Fruit fly (Drosophila melanogaster) whole organism, embryonic: ENCODE data around the gene Hap40.

ENCODE experiments used
- ATbp ChIP-seq: fragments of 200-800 bp; sonication (Bioruptor generic); optimal IDR thresholded peaks from 2 replicates; lab custom pipeline; 2017; ENCODE audit warnings: missing biosample characterization, mild to moderate bottlenecking, missing genetic modification characterization, missing genetic modification reagents
- Asciz ChIP-seq: fragments of 200-800 bp; sonication (Bioruptor generic); optimal IDR thresholded peaks from 2 replicates; lab custom pipeline; 2017; ENCODE audit warnings: missing biosample characterization, mild to moderate bottlenecking, missing genetic modification characterization, missing genetic modification reagents
- Awh ChIP-seq: fragments of 200-800 bp; sonication (Bioruptor generic); IDR thresholded peaks from 2 replicates; pipeline ENCODE4, ENCODE4 v1.3.6; 2022; ENCODE audit warnings: missing biosample characterization, missing genetic modification characterization
- C15 ChIP-seq: fragments of 200-800 bp; sonication (Bioruptor generic); IDR thresholded peaks from 3 replicates; pipeline ENCODE4 v1.3.6; 2022; ENCODE audit warnings: missing biosample characterization, missing genetic modification characterization
- CG10462 ChIP-seq: fragments of 200-800 bp; sonication (Bioruptor generic); optimal IDR thresholded peaks from 2 replicates; lab custom pipeline; 2016; ENCODE audit warnings: missing biosample characterization, missing genetic modification characterization
- CG10959 ChIP-seq: fragments of 200-800 bp; sonication (Bioruptor generic); IDR thresholded peaks from 2 replicates; pipeline ENCODE4 v1.3.6; 2022; ENCODE audit warnings: missing biosample characterization, missing genetic modification characterization
- CG11085 ChIP-seq: fragments of 200-800 bp; sonication (Bioruptor generic); IDR thresholded peaks from 2 replicates; pipeline ENCODE4 v1.3.6; 2022; ENCODE audit warnings: missing biosample characterization, missing genetic modification characterization
- CG12071 ChIP-seq: fragments of 200-800 bp; sonication (Bioruptor generic); optimal IDR thresholded peaks from 3 replicates; lab custom pipeline; 2018; ENCODE audit warnings: missing biosample characterization, mild to moderate bottlenecking, missing genetic modification characterization
- CG15011 ChIP-seq: fragments of 200-800 bp; sonication (Bioruptor generic); optimal IDR thresholded peaks from 3 replicates; lab custom pipeline; 2018; ENCODE audit warnings: missing biosample characterization, mild to moderate bottlenecking, missing genetic modification characterization
- CG1529 ChIP-seq: fragments of 200-800 bp; sonication (Bioruptor generic); optimal IDR thresholded peaks from 3 replicates; lab custom pipeline; 2018; ENCODE audit warnings: missing biosample characterization, missing genetic modification characterization
- CG1647 ChIP-seq: fragments of 200-800 bp; sonication (Bioruptor generic); optimal IDR thresholded peaks from 3 replicates; lab custom pipeline; 2016; ENCODE audit warnings: missing biosample characterization, missing genetic modification characterization
- CG17568 ChIP-seq: fragments of 200-800 bp; sonication (Bioruptor generic); optimal IDR thresholded peaks from 2 replicates; lab custom pipeline; 2018; ENCODE audit warnings: missing biosample characterization, mild to moderate bottlenecking, missing genetic modification characterization, moderate library complexity
- CG18764 ChIP-seq: fragments of 200-800 bp; sonication (Bioruptor generic); optimal IDR thresholded peaks from 3 replicates; lab custom pipeline; 2016; ENCODE audit warnings: missing biosample characterization, missing genetic modification characterization
- CG2129 ChIP-seq: fragments of 200-800 bp; sonication (Bioruptor generic); IDR thresholded peaks from 2 replicates; pipeline ENCODE4 v1.3.6; 2022; ENCODE audit warnings: missing biosample characterization, missing genetic modification characterization; ENCODE audit not compliant: partially characterized antibody
- CG2875 ChIP-seq: fragments of 200-800 bp; sonication (Bioruptor generic); optimal IDR thresholded peaks from 2 replicates; lab custom pipeline; 2017; ENCODE audit warnings: missing biosample characterization, mild to moderate bottlenecking, missing genetic modification characterization, missing genetic modification reagents
- CG30403 ChIP-seq: fragments of 200-800 bp; sonication (Bioruptor generic); optimal IDR thresholded peaks from 3 replicates; lab custom pipeline; 2016; ENCODE audit warnings: missing biosample characterization, missing genetic modification characterization
- CG4360 ChIP-seq: fragments of 200-800 bp; sonication (Bioruptor generic); IDR thresholded peaks from 2 replicates; pipeline ENCODE4 v1.3.6; 2022; ENCODE audit warnings: missing biosample characterization, missing genetic modification characterization
- CG5245 ChIP-seq: fragments of 200-800 bp; sonication (Bioruptor generic); optimal IDR thresholded peaks from 3 replicates; lab custom pipeline; 2016; ENCODE audit warnings: missing biosample characterization, missing genetic modification characterization
- CG6175 ChIP-seq: fragments of 200-800 bp; sonication (Bioruptor generic); IDR thresholded peaks from 3 replicates; pipeline ENCODE4 v1.3.6; 2022; ENCODE audit warnings: missing biosample characterization, missing genetic modification characterization
- CG7928 ChIP-seq: fragments of 200-800 bp; sonication (Bioruptor generic); optimal IDR thresholded peaks from 2 replicates; lab custom pipeline; 2017; ENCODE audit warnings: missing biosample characterization, mild to moderate bottlenecking, missing genetic modification characterization
- CHES-1-like ChIP-seq: fragments of 200-800 bp; sonication (Bioruptor generic); optimal IDR thresholded peaks from 2 replicates; lab custom pipeline; 2016; ENCODE audit warnings: missing biosample characterization, missing genetic modification characterization
- Deaf1 ChIP-seq: fragments of 200-800 bp; optimal IDR thresholded peaks from 3 replicates; lab custom pipeline; 2019; ENCODE audit warnings: missing biosample characterization, mild to moderate bottlenecking, missing genetic modification characterization, moderate library complexity
- Dip2 ChIP-seq: fragments of 200-800 bp; sonication (Bioruptor generic); IDR thresholded peaks from 2 replicates; pipeline ENCODE4 v1.3.6; 2022; ENCODE audit warnings: missing biosample characterization, missing genetic modification characterization
- HmgD ChIP-seq: fragments of 200-800 bp; sonication (Bioruptor generic); optimal IDR thresholded peaks from 3 replicates; lab custom pipeline; 2016; ENCODE audit warnings: missing biosample characterization, missing genetic modification characterization
- Hr3 ChIP-seq: fragments of 200-800 bp; sonication (Bioruptor generic); optimal IDR thresholded peaks from 3 replicates; lab custom pipeline; 2016; ENCODE audit warnings: missing biosample characterization, missing genetic modification characterization
- Meics ChIP-seq: fragments of 200-800 bp; sonication (Bioruptor generic); optimal IDR thresholded peaks from 2 replicates; lab custom pipeline; 2017; ENCODE audit warnings: missing biosample characterization, mild to moderate bottlenecking, missing genetic modification characterization
- Poxn ChIP-seq: fragments of 200-800 bp; sonication (Bioruptor generic); IDR thresholded peaks from 2 replicates; pipeline ENCODE4 v1.3.6; 2022; ENCODE audit warnings: missing biosample characterization, missing genetic modification characterization
- Sin3A ChIP-seq: fragments of >200 bp; optimal IDR thresholded peaks from 2 replicates; lab custom pipeline; 2018
- Ssrp ChIP-seq: fragments of 200-800 bp; sonication (Bioruptor generic); optimal IDR thresholded peaks from 2 replicates; lab custom pipeline; 2018; ENCODE audit warnings: missing biosample characterization, mild to moderate bottlenecking, missing genetic modification characterization, moderate library complexity
- YL-1 ChIP-seq: fragments of 200-800 bp; sonication (Bioruptor generic); optimal IDR thresholded peaks from 3 replicates; lab custom pipeline; 2017; ENCODE audit warnings: missing biosample characterization, mild to moderate bottlenecking, missing genetic modification characterization
- ac ChIP-seq: fragments of 200-800 bp; sonication (Bioruptor generic); optimal IDR thresholded peaks from 3 replicates; lab custom pipeline; 2017; ENCODE audit warnings: missing biosample characterization, mild to moderate bottlenecking, missing genetic modification characterization
- amos ChIP-seq: fragments of 200-800 bp; sonication (Bioruptor generic); IDR thresholded peaks from 2 replicates; pipeline ENCODE4 v1.3.6; 2022; ENCODE audit warnings: missing biosample characterization, missing genetic modification characterization; ENCODE audit not compliant: partially characterized antibody
- chinmo ChIP-seq: fragments of 200-800 bp; sonication (Bioruptor generic); IDR thresholded peaks from 4 replicates; pipeline ENCODE4 v1.3.6; 2022; ENCODE audit warnings: missing biosample characterization, missing genetic modification characterization; ENCODE audit not compliant: partially characterized antibody
- corto ChIP-seq: fragments of 200-800 bp; sonication (Bioruptor generic); optimal IDR thresholded peaks from 2 replicates; lab custom pipeline; 2016; ENCODE audit warnings: missing biosample characterization, mild to moderate bottlenecking, missing genetic modification characterization, moderate library complexity
- crc ChIP-seq: fragments of 200-800 bp; sonication (Bioruptor generic); optimal IDR thresholded peaks from 2 replicates; lab custom pipeline; 2016; ENCODE audit warnings: missing biosample characterization, missing genetic modification characterization
- dpn ChIP-seq, 2 experiments: fragments of 200-800 bp; sonication (Bioruptor generic); optimal IDR thresholded peaks; 3 replicates each; lab custom pipeline; 2016; ENCODE audit warnings: missing biosample characterization in 2 of 2, missing genetic modification characterization in 2 of 2
- ems ChIP-seq: fragments of 200-800 bp; sonication (Bioruptor generic); optimal IDR thresholded peaks from 3 replicates; lab custom pipeline; 2016; ENCODE audit warnings: missing biosample characterization, missing genetic modification characterization
- ewg ChIP-seq: fragments of 200-800 bp; sonication (Bioruptor generic); optimal IDR thresholded peaks from 3 replicates; lab custom pipeline; 2017; ENCODE audit warnings: mild to moderate bottlenecking, missing biosample characterization, missing genetic modification reagents, missing genetic modification characterization
- fd102C ChIP-seq: fragments of 200-800 bp; sonication (Bioruptor generic); optimal IDR thresholded peaks from 2 replicates; lab custom pipeline; 2018; ENCODE audit warnings: missing biosample characterization, mild to moderate bottlenecking, missing genetic modification characterization, moderate library complexity
- ftz-f1 ChIP-seq: fragments of 200-800 bp; sonication (Bioruptor generic); optimal IDR thresholded peaks from 2 replicates; lab custom pipeline; 2016; ENCODE audit warnings: missing biosample characterization, missing genetic modification characterization
- gem ChIP-seq: fragments of 200-800 bp; sonication (Bioruptor generic); optimal IDR thresholded peaks from 2 replicates; lab custom pipeline; 2019; ENCODE audit warnings: missing biosample characterization, mild to moderate bottlenecking, missing genetic modification characterization, moderate library complexity
- jumu ChIP-seq: fragments of 200-800 bp; sonication (Bioruptor generic); optimal IDR thresholded peaks from 3 replicates; lab custom pipeline; 2016; ENCODE audit warnings: missing biosample characterization, missing genetic modification characterization
- lbe ChIP-seq: fragments of 200-800 bp; sonication (Bioruptor generic); optimal IDR thresholded peaks from 2 replicates; lab custom pipeline; 2016; ENCODE audit warnings: missing biosample characterization, mild to moderate bottlenecking, missing genetic modification characterization
- pzg ChIP-seq: fragments of 200-800 bp; sonication (Bioruptor generic); optimal IDR thresholded peaks from 3 replicates; lab custom pipeline; 2018; ENCODE audit warnings: missing biosample characterization, mild to moderate bottlenecking, missing genetic modification characterization, moderate library complexity
- salm ChIP-seq: fragments of 200-800 bp; sonication (Bioruptor generic); optimal IDR thresholded peaks from 2 replicates; lab custom pipeline; 2018; ENCODE audit warnings: missing biosample characterization, mild to moderate bottlenecking, missing genetic modification characterization
- sd ChIP-seq: fragments of 200-800 bp; sonication (Bioruptor generic); optimal IDR thresholded peaks from 3 replicates; lab custom pipeline; 2018; ENCODE audit warnings: missing biosample characterization, mild to moderate bottlenecking, missing genetic modification characterization, moderate library complexity
- sima ChIP-seq: fragments of 200-800 bp; sonication (Bioruptor generic); optimal IDR thresholded peaks from 2 replicates; lab custom pipeline; 2016; ENCODE audit warnings: missing biosample characterization, missing genetic modification characterization
- slp2 ChIP-seq: fragments of 200-800 bp; sonication (Bioruptor generic); optimal IDR thresholded peaks from 2 replicates; lab custom pipeline; 2016; ENCODE audit warnings: missing biosample characterization, missing genetic modification characterization
- so ChIP-seq: fragments of 200-800 bp; sonication (Bioruptor generic); IDR thresholded peaks from 3 replicates; pipeline ENCODE4 v1.3.6; 2022; ENCODE audit warnings: missing biosample characterization, missing genetic modification characterization
- trh ChIP-seq: fragments of 200-800 bp; sonication (Bioruptor generic); optimal IDR thresholded peaks from 2 replicates; lab custom pipeline; 2016; ENCODE audit warnings: missing biosample characterization, missing genetic modification characterization
- vvl ChIP-seq: fragments of 200-800 bp; sonication (Bioruptor generic); IDR thresholded peaks from 2 replicates; pipeline ENCODE4 v1.3.6; 2022; ENCODE audit warnings: missing biosample characterization, missing genetic modification characterization
- zfh1 ChIP-seq: fragments of 200-800 bp; sonication (Bioruptor generic); IDR thresholded peaks from 3 replicates; pipeline ENCODE4 v1.3.6; 2022; ENCODE audit warnings: missing biosample characterization, missing genetic modification characterization

The Hap40 gene

dm6 chrX:15748945-15749344 is 45.0 kb downstream of the Hap40 start, which contains the start of gene Mvd (continued):
- TF ChIP-seq Deaf1 (tag; lab: Kevin White, UChicago) (no peak), Dip2 (GFP tag; lab: Robert Waterston, UW) (no peak), CG11085 (no peak), crc (no peak), C15 (GFP tag; lab: Robert Waterston, UW) (no peak), CG5245 (GFP tag; lab: Kevin White, UChicago) (no peak), so (GFP tag; lab: Robert Waterston, UW) (no peak), CG18764 (GFP tag; lab: Kevin White, UChicago) (no peak), zfh1 (GFP tag; lab: Robert Waterston, UW) (0 out of 3 replicates have a peak, but pooled peaks have one; percentile 21), CG2129 (GFP tag; lab: Robert Waterston, UW) (no peak), slp2 (GFP tag; lab: Kevin White, UChicago) (no peak), Awh (GFP tag; lab: Robert Waterston, UW) (no peak), ac (GFP tag; lab: Kevin White, UChicago) (no peak), sima (GFP tag; lab: Kevin White, UChicago) (no peak), amos (GFP tag; lab: Robert Waterston, UW) (peak; percentile 18; the same call in 1 of the 2 replicates), Sin3A (lab: Kevin White, UChicago) (peak; percentile 4), CG10462 (GFP tag; lab: Kevin White, UChicago) (no peak), Ssrp (tag; lab: Kevin White, UChicago) (no peak), CG15011 (no peak), CG2875 (no peak), CG17568 (GFP tag; lab: Kevin White, UChicago) (no peak), ATbp (no peak), CG10959 (GFP tag; lab: Robert Waterston, UW) (no peak), vvl (no peak; the same call in 1 of the 2 replicates), pzg (GFP tag; lab: Kevin White, UChicago) (peak; percentile 92), ftz-f1 (GFP tag; lab: Kevin White, UChicago) (peak; percentile 15), Meics (GFP tag; lab: Kevin White, UChicago) (no peak), corto (GFP tag; lab: Kevin White, UChicago) (no peak), ems (GFP tag; lab: Kevin White, UChicago) (no peak), CG12071 (GFP tag; lab: Kevin White, UChicago) (no peak), ewg (GFP tag; lab: Kevin White, UChicago) (no peak), CHES-1-like (GFP tag; lab: Kevin White, UChicago) (no peak), CG30403 (GFP tag; lab: Kevin White, UChicago) (no peak), Hr3 (GFP tag; lab: Kevin White, UChicago) (peak; percentile 0), Asciz (GFP tag; lab: Kevin White, UChicago) (no peak), sd (no peak), CG1647 (no peak), trh (GFP tag; lab: Kevin White, UChicago) (no peak), CG6175 (GFP tag; lab: Robert Waterston, UW) (no peak), CG1529 (GFP tag; lab: Kevin White, UChicago) (no peak), YL-1 (GFP tag; lab: Kevin White, UChicago) (peak; percentile 77), CG4360 (no peak), CG7928 (GFP tag; lab: Kevin White, UChicago) (peak; percentile 38), lbe (GFP tag; lab: Kevin White, UChicago) (no peak), dpn (GFP tag; optimal IDR thresholded peaks at IDR 0.05; lab: Kevin White, UChicago) (no peak), Poxn (GFP tag; lab: Robert Waterston, UW) (no peak), chinmo (0 out of 4 replicates have a peak, but pooled peaks have one; percentile 37), fd102C (GFP tag; lab: Kevin White, UChicago) (no peak), gem (no peak), salm (tag; lab: Kevin White, UChicago) (no peak), jumu (GFP tag; lab: Kevin White, UChicago) (no peak), HmgD (no peak)
